Fruit fly (Drosophila melanogaster) whole organism, pupa: ENCODE measurements around the gene Ret.

ENCODE experiments used
- CG10348 ChIP-seq: fragments of 200-800 bp; sonication (Bioruptor generic); IDR thresholded peaks from 2 replicates; pipeline ENCODE4 v1.3.6; 2022; ENCODE audit warnings: missing biosample characterization, missing genetic modification characterization
- CG12605 ChIP-seq: fragments of 200-800 bp; sonication (Bioruptor generic); IDR thresholded peaks from 2 replicates; pipeline ENCODE4 v1.3.6; 2022; ENCODE audit warnings: missing biosample characterization, missing genetic modification characterization
- CG13204 ChIP-seq: fragments of 200-800 bp; sonication (Bioruptor generic); optimal IDR thresholded peaks from 2 replicates; lab custom pipeline; 2018; ENCODE audit warnings: missing biosample characterization, mild to moderate bottlenecking, missing genetic modification characterization, moderate library complexity
- CG14655 ChIP-seq: fragments of 200-800 bp; sonication (Bioruptor generic); optimal IDR thresholded peaks from 3 replicates; lab custom pipeline; 2017; ENCODE audit warnings: mild to moderate bottlenecking, missing biosample characterization, missing genetic modification reagents, missing genetic modification characterization
- CG15710 ChIP-seq: fragments of 200-800 bp; sonication (Bioruptor generic); optimal IDR thresholded peaks from 2 replicates; lab custom pipeline; 2018; ENCODE audit warnings: missing biosample characterization, mild to moderate bottlenecking, missing genetic modification characterization, moderate library complexity
- CG17806 ChIP-seq: fragments of 200-800 bp; sonication (Bioruptor generic); optimal IDR thresholded peaks from 2 replicates; lab custom pipeline; 2018; ENCODE audit warnings: missing biosample characterization, mild to moderate bottlenecking, missing genetic modification characterization, moderate library complexity
- CG32121 ChIP-seq: fragments of 200-800 bp; sonication (Bioruptor generic); IDR thresholded peaks from 2 replicates; pipeline ENCODE4 v1.3.6; 2022; ENCODE audit warnings: missing biosample characterization, missing genetic modification characterization
- CG34367 ChIP-seq: fragments of 200-800 bp; sonication (Bioruptor generic); optimal IDR thresholded peaks from 2 replicates; lab custom pipeline; 2018; ENCODE audit warnings: missing biosample characterization, mild to moderate bottlenecking, missing genetic modification characterization
- CG4496 ChIP-seq: fragments of 200-800 bp; sonication (Bioruptor generic); IDR thresholded peaks from 3 replicates; pipeline ENCODE4 v1.3.6; 2022; ENCODE audit warnings: missing biosample characterization, missing genetic modification characterization
- CG8159 ChIP-seq: fragments of 200-800 bp; sonication (Bioruptor generic); optimal IDR thresholded peaks from 3 replicates; lab custom pipeline; 2018; ENCODE audit warnings: missing biosample characterization, mild to moderate bottlenecking, missing genetic modification characterization, moderate library complexity
- CG8301 ChIP-seq: fragments of 200-800 bp; sonication (Bioruptor generic); optimal IDR thresholded peaks from 2 replicates; lab custom pipeline; 2018; ENCODE audit warnings: missing biosample characterization, mild to moderate bottlenecking, missing genetic modification characterization
- CG9948 ChIP-seq: fragments of 200-800 bp; sonication (Bioruptor generic); optimal IDR thresholded peaks from 2 replicates; lab custom pipeline; 2018; ENCODE audit warnings: missing biosample characterization, mild to moderate bottlenecking, missing genetic modification characterization, moderate library complexity
- D1 ChIP-seq: fragments of 200-800 bp; sonication (Bioruptor generic); optimal IDR thresholded peaks from 2 replicates; lab custom pipeline; 2018; ENCODE audit warnings: missing biosample characterization, mild to moderate bottlenecking, missing genetic modification characterization, moderate library complexity
- EcR ChIP-seq: fragments of 200-800 bp; sonication (Bioruptor generic); optimal IDR thresholded peaks from 3 replicates; lab custom pipeline; 2019; ENCODE audit warnings: missing biosample characterization, missing genetic modification characterization, mild to moderate bottlenecking, moderate library complexity, missing genetic modification reagents
- Ets98B ChIP-seq: fragments of 200-800 bp; sonication (Bioruptor generic); IDR thresholded peaks from 2 replicates; pipeline ENCODE4 v1.3.6; 2022; ENCODE audit warnings: missing biosample characterization, missing genetic modification characterization
- Pif1A ChIP-seq: fragments of 200-800 bp; sonication (Bioruptor generic); optimal IDR thresholded peaks from 3 replicates; lab custom pipeline; 2016; ENCODE audit warnings: missing biosample characterization, missing genetic modification characterization
- Pif1B ChIP-seq: fragments of 200-800 bp; sonication (Bioruptor generic); optimal IDR thresholded peaks from 3 replicates; lab custom pipeline; 2016; ENCODE audit warnings: missing biosample characterization, missing genetic modification characterization
- Snoo ChIP-seq: fragments of 200-800 bp; sonication (Bioruptor generic); optimal IDR thresholded peaks from 3 replicates; lab custom pipeline; 2017; ENCODE audit warnings: missing biosample characterization, mild to moderate bottlenecking, missing genetic modification characterization, inconsistent platforms
- fd96Ca ChIP-seq: fragments of 200-800 bp; sonication (Bioruptor generic); IDR thresholded peaks from 3 replicates; pipeline ENCODE4 v1.3.6; 2022; ENCODE audit warnings: missing biosample characterization, missing genetic modification characterization
- gl ChIP-seq: fragments of 200-800 bp; sonication (Bioruptor generic); optimal IDR thresholded peaks from 2 replicates; lab custom pipeline; 2018; ENCODE audit warnings: missing biosample characterization, mild to moderate bottlenecking, missing genetic modification characterization
- rn ChIP-seq: fragments of 200-800 bp; sonication (Bioruptor generic); IDR thresholded peaks from 2 replicates; pipeline ENCODE4 v1.3.6; 2022; ENCODE audit warnings: missing biosample characterization, missing genetic modification characterization

Ret gene

dm6 chr2L:21142972-21143385 lies 55.6 kb downstream of the Ret start, which contains the start of gene pths:
pths (plus strand) TSS chr2L:21143229.
- peak; percentile 5 for TF ChIP-seq CG17806 (tag; lab: Kevin White, UChicago)
- 0 out of 2 replicates have a peak, but pooled peaks have one; percentile 38 for TF ChIP-seq CG32121 (GFP tag; lab: Robert Waterston, UW)
- no peak for TF ChIP-seq CG15710
- no peak for TF ChIP-seq Snoo
- no peak for TF ChIP-seq D1 (tag; lab: Kevin White, UChicago)
- no peak for TF ChIP-seq Pif1B (GFP tag; lab: Kevin White, UChicago)
- TF ChIP-seq CG10348, result no peak
- TF ChIP-seq Pif1A (GFP tag; lab: Kevin White, UChicago), result no peak
- peak; percentile 6 for TF ChIP-seq CG34367 (tag; lab: Kevin White, UChicago)
- TF ChIP-seq CG12605, result no peak

dm6 chr2L:21142501-21142849 lies 56.1 kb downstream of the Ret start:
- no peak for TF ChIP-seq CG4496 (GFP tag; lab: Robert Waterston, UW)
- TF ChIP-seq CG12605, result no peak
- no peak for TF ChIP-seq CG10348
- TF ChIP-seq CG15710, result no peak
- no peak for TF ChIP-seq CG17806 (tag; lab: Kevin White, UChicago)
- TF ChIP-seq EcR (GFP tag; lab: Kevin White, UChicago), result no peak
- TF ChIP-seq D1 (tag; lab: Kevin White, UChicago), result no peak
- no peak for TF ChIP-seq CG13204 (GFP tag; lab: Kevin White, UChicago)
- no peak for TF ChIP-seq fd96Ca (GFP tag; lab: Robert Waterston, UW)
- TF ChIP-seq CG32121 (GFP tag; lab: Robert Waterston, UW), result no peak
- no peak for TF ChIP-seq CG34367 (tag; lab: Kevin White, UChicago)
- TF ChIP-seq CG8301 (tag; lab: Kevin White, UChicago), result no peak
- TF ChIP-seq Pif1A (GFP tag; lab: Kevin White, UChicago), result no peak
- no peak for TF ChIP-seq CG8159 (tag; lab: Kevin White, UChicago)
- no peak for TF ChIP-seq gl
- no peak for TF ChIP-seq Ets98B (GFP tag; lab: Robert Waterston, UW)
- TF ChIP-seq Snoo, result no peak
- TF ChIP-seq CG9948, result no peak
- TF ChIP-seq rn (GFP tag; lab: Robert Waterston, UW), result no peak
- TF ChIP-seq Pif1B (GFP tag; lab: Kevin White, UChicago), result no peak

dm6 chr2L:21141714-21142500 lies 56.7 kb downstream of the Ret start, which contains the start of gene Dap160:
Dap160 (minus strand) TSS chr2L:21142347.
- TF ChIP-seq gl (no peak), CG34367 (tag; lab: Kevin White, UChicago) (no peak), Ets98B (GFP tag; lab: Robert Waterston, UW) (no peak), CG9948 (no peak), D1 (tag; lab: Kevin White, UChicago) (no peak), CG10348 (no peak), rn (GFP tag; lab: Robert Waterston, UW) (no peak), CG32121 (GFP tag; lab: Robert Waterston, UW) (no peak), CG13204 (GFP tag; lab: Kevin White, UChicago) (no peak), CG8159 (tag; lab: Kevin White, UChicago) (no peak), CG4496 (GFP tag; lab: Robert Waterston, UW) (no peak), CG14655 (no peak), Snoo (no peak), EcR (GFP tag; lab: Kevin White, UChicago) (no peak), CG12605 (no peak), fd96Ca (GFP tag; lab: Robert Waterston, UW) (no peak), CG17806 (tag; lab: Kevin White, UChicago) (no peak), CG8301 (tag; lab: Kevin White, UChicago) (no peak), Pif1A (GFP tag; lab: Kevin White, UChicago) (no peak)
- TF ChIP-seq, all 21 proteins: peak for 0

- no peak for TF ChIP-seq CG4496 (GFP tag; lab: Robert Waterston, UW)
- no peak for TF ChIP-seq fd96Ca (GFP tag; lab: Robert Waterston, UW)
- no peak for TF ChIP-seq Ets98B (GFP tag; lab: Robert Waterston, UW)
These were observed 62.8 kb downstream of the Ret start for dm6 chr2L:21135764-21136163.
